Worm (Caenorhabditis elegans) whole organism, midembryonic: Measurements from ENCODE around the gene srw-109.

Experiments used
- klf-2 ChIP-seq: fragments of 200-800 bp; sonication (Bioruptor generic); conservative IDR thresholded peaks from 2 replicates; pipeline ENCODE4 v1.3.6; 2022; ENCODE audit warnings: missing genetic modification reagents, missing genetic modification characterization, missing compliant biosample characterization
- med-1 ChIP-seq: sonication (generic microtip); optimal IDR thresholded peaks from 2 replicates; lab custom pipeline; 2017; ENCODE audit warnings: missing genetic modification characterization, mild to moderate bottlenecking, missing compliant biosample characterization, antibody characterized with exemption, missing genetic modification reagents; ENCODE audit not compliant: insufficient read depth
- ref-1 ChIP-seq: fragments of 200-800 bp; sonication (Bioruptor generic); conservative IDR thresholded peaks from 2 replicates; pipeline ENCODE4 v1.3.6; 2022; ENCODE audit warnings: missing genetic modification reagents, missing genetic modification characterization, missing compliant biosample characterization
- tab-1 ChIP-seq: fragments of 200-800 bp; sonication (Bioruptor generic); IDR thresholded peaks from 2 replicates; pipeline ENCODE4 v1.3.6; 2022; ENCODE audit warnings: missing genetic modification characterization, missing compliant biosample characterization
- ztf-23 ChIP-seq: fragments of 200-800 bp; sonication (Bioruptor generic); IDR thresholded peaks from 2 replicates; pipeline ENCODE4 v1.3.6; 2022; ENCODE audit warnings: missing genetic modification reagents, missing genetic modification characterization, missing compliant biosample characterization

DNA sequence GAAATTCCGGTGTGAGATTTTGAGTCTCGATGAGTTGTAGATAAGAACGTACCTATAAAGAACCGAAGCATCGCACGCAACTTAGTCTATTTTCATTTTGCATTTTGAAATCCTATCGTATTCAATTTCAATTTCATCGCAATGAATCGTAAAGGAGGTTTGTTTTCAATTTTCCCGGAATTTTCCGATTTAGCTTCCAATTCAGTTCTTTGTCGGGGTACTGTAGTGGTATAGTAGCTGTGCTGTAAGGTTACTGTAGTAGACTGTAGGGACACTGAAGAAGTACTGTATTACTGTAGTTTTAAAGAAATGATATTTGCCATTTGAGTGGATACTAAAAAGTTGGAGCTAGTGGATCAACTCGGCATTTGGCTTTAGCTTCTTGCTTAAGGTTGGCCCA is 9.0 kb downstream of the srw-109 start:
- TF ChIP-seq ref-1 (GFP tag; lab: Robert Waterston, UW): no peak
- TF ChIP-seq klf-2 (GFP tag; lab: Robert Waterston, UW): no peak
- TF ChIP-seq med-1 (GFP tag; lab: Kevin White, UChicago): no peak
- no peak for TF ChIP-seq ztf-23 (GFP tag; lab: Robert Waterston, UW)
- no peak for TF ChIP-seq tab-1
